Fruit fly (Drosophila melanogaster): ENCODE results near the gene Irc.
A peak's percentile ranks its signal among the peaks of the same experiment; 100 is the strongest.

Gene Irc

dm6 chr3R:16957759-16958536, 44.7 kb upstream of the Irc start (continued):
- TF ChIP-seq CG3032 (tag; optimal IDR thresholded peaks at IDR 0.05): peak; percentile 85
- peak; percentile 42 for TF ChIP-seq CG9139 (GFP tag; optimal IDR thresholded peaks at IDR 0.05)
- TF ChIP-seq dsx (GFP tag; optimal IDR thresholded peaks at IDR 0.05; ENCODE audit: poor library complexity, severe bottlenecking): peak; percentile 66
- peak; percentile 85 for TF ChIP-seq CG4318 (GFP tag; optimal IDR thresholded peaks at IDR 0.05)
- TF ChIP-seq eg (GFP tag; IDR thresholded peaks at IDR 0.05): peak; percentile 68; the same call in 1 of the 3 replicates
- peak; percentile 43 for TF ChIP-seq topi (GFP tag; optimal IDR thresholded peaks at IDR 0.05)
- no peak for TF ChIP-seq fd85E (GFP tag; optimal IDR thresholded peaks at IDR 0.05)
- TF ChIP-seq Eip78C (GFP tag): peak; percentile 89
- peak; percentile 50 for TF ChIP-seq CG7368 (GFP tag; optimal IDR thresholded peaks at IDR 0.05)
- TF ChIP-seq Ets96B (tag; optimal IDR thresholded peaks at IDR 0.05): peak; percentile 74
- peak; percentile 63 for TF ChIP-seq CG8319 (GFP tag; optimal IDR thresholded peaks at IDR 0.05)
- TF ChIP-seq Gug (GFP tag; IDR thresholded peaks at IDR 0.05): peak; percentile 36; the same call in 1 of the 2 replicates
- TF ChIP-seq Hr4 (GFP tag; optimal IDR thresholded peaks at IDR 0.05): peak; percentile 58
- peak; percentile 13 for TF ChIP-seq CG31627 (GFP tag; optimal IDR thresholded peaks at IDR 0.05)
- TF ChIP-seq CG32006 (GFP tag; optimal IDR thresholded peaks at IDR 0.05): peak; percentile 93
- peak; percentile 88 for TF ChIP-seq CG34406 (GFP tag; optimal IDR thresholded peaks at IDR 0.05)
- TF ChIP-seq Hr38 (GFP tag; optimal IDR thresholded peaks at IDR 0.05): no peak
- peak; percentile 78 for TF ChIP-seq CG6792 (GFP tag; optimal IDR thresholded peaks at IDR 0.05)
- peak in 1 of 2 experiments; percentile 87 for TF ChIP-seq salr (GFP tag; optimal IDR thresholded peaks at IDR 0.05)
- TF ChIP-seq dac (GFP tag; optimal IDR thresholded peaks at IDR 0.05): no peak
- TF ChIP-seq CG10669 (GFP tag; optimal IDR thresholded peaks at IDR 0.05): peak; percentile 65
- TF ChIP-seq Sox15 (GFP tag; optimal IDR thresholded peaks at IDR 0.05): peak; percentile 55
- peak; percentile 44 for TF ChIP-seq fd59A (GFP tag; optimal IDR thresholded peaks at IDR 0.05)
- TF ChIP-seq svp (GFP tag): peak; percentile 73
- TF ChIP-seq CG6854 (GFP tag; optimal IDR thresholded peaks at IDR 0.05): no peak
- peak; percentile 28 for TF ChIP-seq pdm3 (GFP tag; optimal IDR thresholded peaks at IDR 0.05)
- peak; percentile 65; the same call in 2 of the 3 replicates for TF ChIP-seq CG6163 (GFP tag; IDR thresholded peaks at IDR 0.05)
- peak; percentile 86 for TF ChIP-seq CG10631 (GFP tag; optimal IDR thresholded peaks at IDR 0.05)
- no peak for TF ChIP-seq Eip75B (GFP tag; optimal IDR thresholded peaks at IDR 0.05)
- TF ChIP-seq Hr39 (GFP tag; optimal IDR thresholded peaks at IDR 0.05): peak; percentile 8
- peak; percentile 41 for TF ChIP-seq Sox102F (GFP tag; optimal IDR thresholded peaks at IDR 0.05)
- peak; percentile 75 for TF ChIP-seq Lpt (GFP tag; optimal IDR thresholded peaks at IDR 0.05)
- TF ChIP-seq CG6808 (GFP tag; optimal IDR thresholded peaks at IDR 0.05): peak; percentile 51
- TF ChIP-seq Met (GFP tag; optimal IDR thresholded peaks at IDR 0.05): peak; percentile 50

- TF ChIP-seq CG6163 (GFP tag; IDR thresholded peaks at IDR 0.05): peak; percentile 39; the same call in 1 of the 3 replicates
- TF ChIP-seq CG6276 (GFP tag; optimal IDR thresholded peaks at IDR 0.05): peak; percentile 55
- no peak for TF ChIP-seq acj6 (GFP tag; optimal IDR thresholded peaks at IDR 0.05)
Measured at dm6 chr3R:16960219-16960618, 42.5 kb upstream of the Irc start.

- TF ChIP-seq Eip93F (GFP tag; optimal IDR thresholded peaks at IDR 0.05) (no peak), Hr39 (GFP tag; optimal IDR thresholded peaks at IDR 0.05) (no peak), Met (GFP tag; optimal IDR thresholded peaks at IDR 0.05) (no peak), CG1621 (tag; optimal IDR thresholded peaks at IDR 0.05) (no peak), dac (GFP tag; optimal IDR thresholded peaks at IDR 0.05) (no peak), eg (GFP tag; IDR thresholded peaks at IDR 0.05) (no peak), CG6854 (GFP tag; optimal IDR thresholded peaks at IDR 0.05) (no peak), cyc (GFP tag; optimal IDR thresholded peaks at IDR 0.05) (no peak), Hr4 (GFP tag; optimal IDR thresholded peaks at IDR 0.05) (no peak), fd85E (GFP tag; optimal IDR thresholded peaks at IDR 0.05) (no peak), Eip75B (GFP tag; optimal IDR thresholded peaks at IDR 0.05) (no peak), Gug (GFP tag; IDR thresholded peaks at IDR 0.05) (no peak), CG15336 (GFP tag; IDR thresholded peaks at IDR 0.05) (no peak), CG8319 (GFP tag; optimal IDR thresholded peaks at IDR 0.05) (no peak), Lpt (GFP tag; optimal IDR thresholded peaks at IDR 0.05) (no peak), Sox102F (GFP tag; optimal IDR thresholded peaks at IDR 0.05) (no peak), ss (GFP tag; optimal IDR thresholded peaks at IDR 0.05) (no peak), Smox (GFP tag; optimal IDR thresholded peaks at IDR 0.05) (no peak), Ets21C (GFP tag; optimal IDR thresholded peaks at IDR 0.05) (no peak)
Measured at dm6 chr3R:16962303-16962702, 40.4 kb upstream of the Irc start.
